Fruit fly (Drosophila melanogaster): ENCODE results near the gene CG11590.

The CG11590 gene

dm6 chrX:14218045-14218483, 18.1 kb downstream of the CG11590 start:
- TF ChIP-seq Hr96 (GFP tag; optimal IDR thresholded peaks at IDR 0.05), result peak; percentile 4
- TF ChIP-seq CG5204 (GFP tag; optimal IDR thresholded peaks at IDR 0.05), result no peak
- peak; percentile 71 for TF ChIP-seq CG7045 (GFP tag; optimal IDR thresholded peaks at IDR 0.05)
- no peak for TF ChIP-seq Clk (GFP tag; optimal IDR thresholded peaks at IDR 0.05)
- peak; percentile 68 for TF ChIP-seq CG11617 (GFP tag; optimal IDR thresholded peaks at IDR 0.05)
- TF ChIP-seq CG12768 (GFP tag; optimal IDR thresholded peaks at IDR 0.05), result peak; percentile 40
- no peak for TF ChIP-seq kay (GFP tag; ENCODE audit: borderline replicate concordance)
- no peak for TF ChIP-seq cic (GFP tag; optimal IDR thresholded peaks at IDR 0.05)
- no peak for TF ChIP-seq Crg-1 (GFP tag; optimal IDR thresholded peaks at IDR 0.05)
- TF ChIP-seq CG33017 (tag; optimal IDR thresholded peaks at IDR 0.05), result peak; percentile 65
- TF ChIP-seq bab1 (GFP tag; optimal IDR thresholded peaks at IDR 0.05), result peak; percentile 92
- no peak for TF ChIP-seq Mnt (GFP tag; optimal IDR thresholded peaks at IDR 0.05)
- peak; percentile 23 for TF ChIP-seq tj (GFP tag; optimal IDR thresholded peaks at IDR 0.05)
- peak; percentile 86 for TF ChIP-seq CG14711 (tag; optimal IDR thresholded peaks at IDR 0.05)
- no peak for TF ChIP-seq ovo (GFP tag; optimal IDR thresholded peaks at IDR 0.05)
- TF ChIP-seq cnc (optimal IDR thresholded peaks at IDR 0.05), result no peak
- TF ChIP-seq CG7101 (tag; optimal IDR thresholded peaks at IDR 0.05), result peak; percentile 83
- peak; percentile 29 for TF ChIP-seq toe (GFP tag; optimal IDR thresholded peaks at IDR 0.05)
- TF ChIP-seq CG1620 (GFP tag; optimal IDR thresholded peaks at IDR 0.05), result peak; percentile 38
- peak; percentile 52 for TF ChIP-seq pad (GFP tag; optimal IDR thresholded peaks at IDR 0.05)

- TF ChIP-seq CG12768 (GFP tag; optimal IDR thresholded peaks at IDR 0.05) (no peak), CG11617 (GFP tag; optimal IDR thresholded peaks at IDR 0.05) (no peak), CG5204 (GFP tag; optimal IDR thresholded peaks at IDR 0.05) (no peak), CG7101 (tag; optimal IDR thresholded peaks at IDR 0.05) (no peak), cnc (optimal IDR thresholded peaks at IDR 0.05) (no peak), pad (GFP tag; optimal IDR thresholded peaks at IDR 0.05) (peak; percentile 51), toe (GFP tag; optimal IDR thresholded peaks at IDR 0.05) (no peak), bab1 (GFP tag; optimal IDR thresholded peaks at IDR 0.05) (peak; percentile 9), ovo (GFP tag; optimal IDR thresholded peaks at IDR 0.05) (peak; percentile 94)
Measured at dm6 chrX:14221182-14221581, 21.2 kb downstream of the CG11590 start.

dm6 chrX:14221995-14222394, 22.0 kb downstream of the CG11590 start:
- TF ChIP-seq CG33017 (tag; optimal IDR thresholded peaks at IDR 0.05) (no peak), tj (GFP tag; optimal IDR thresholded peaks at IDR 0.05) (peak; percentile 6)

dm6 chrX:14225665-14226064, 25.7 kb downstream of the CG11590 start, which contains the start of gene CG11674:
Gene CG11674 (minus strand): TSS chrX:14225879.
- TF ChIP-seq CG33017 (tag; optimal IDR thresholded peaks at IDR 0.05), result no peak
- TF ChIP-seq pad (GFP tag; optimal IDR thresholded peaks at IDR 0.05), result peak; percentile 55
- TF ChIP-seq ovo (GFP tag; optimal IDR thresholded peaks at IDR 0.05), result peak; percentile 76

dm6 chrX:14226093-14226492, 26.1 kb downstream of the CG11590 start, which contains the start of gene mRpL38:
Gene mRpL38 (plus strand): TSS chrX:14226289.
- TF ChIP-seq CG5204 (GFP tag; optimal IDR thresholded peaks at IDR 0.05) (no peak), CG33017 (tag; optimal IDR thresholded peaks at IDR 0.05) (no peak), CG11617 (GFP tag; optimal IDR thresholded peaks at IDR 0.05) (no peak)

- TF ChIP-seq CG11617 (GFP tag; optimal IDR thresholded peaks at IDR 0.05), result no peak
- TF ChIP-seq Clk (GFP tag; optimal IDR thresholded peaks at IDR 0.05), result no peak
- TF ChIP-seq CG33017 (tag; optimal IDR thresholded peaks at IDR 0.05), result no peak
- TF ChIP-seq CG7101 (tag; optimal IDR thresholded peaks at IDR 0.05), result no peak
- TF ChIP-seq tj (GFP tag; optimal IDR thresholded peaks at IDR 0.05), result no peak
- TF ChIP-seq pad (GFP tag; optimal IDR thresholded peaks at IDR 0.05), result no peak
- no peak for TF ChIP-seq kay (GFP tag; ENCODE audit: borderline replicate concordance)
- TF ChIP-seq Hr96 (GFP tag; optimal IDR thresholded peaks at IDR 0.05), result no peak
- TF ChIP-seq CG1620 (GFP tag; optimal IDR thresholded peaks at IDR 0.05), result no peak
- TF ChIP-seq CG12768 (GFP tag; optimal IDR thresholded peaks at IDR 0.05), result no peak
Measured at dm6 chrX:14227043-14227442, 27.1 kb downstream of the CG11590 start.

- peak; percentile 17 for TF ChIP-seq ovo (GFP tag; optimal IDR thresholded peaks at IDR 0.05)
- TF ChIP-seq CG7045 (GFP tag; optimal IDR thresholded peaks at IDR 0.05), result no peak
- peak; percentile 13 for TF ChIP-seq CG33017 (tag; optimal IDR thresholded peaks at IDR 0.05)
- peak; percentile 58 for TF ChIP-seq CG11617 (GFP tag; optimal IDR thresholded peaks at IDR 0.05)
- no peak for TF ChIP-seq CG1620 (GFP tag; optimal IDR thresholded peaks at IDR 0.05)
- TF ChIP-seq Mnt (GFP tag; optimal IDR thresholded peaks at IDR 0.05), result peak; percentile 9
- TF ChIP-seq bab1 (GFP tag; optimal IDR thresholded peaks at IDR 0.05), result peak; percentile 16
- no peak for TF ChIP-seq cic (GFP tag; optimal IDR thresholded peaks at IDR 0.05)
- peak; percentile 11 for TF ChIP-seq Crg-1 (GFP tag; optimal IDR thresholded peaks at IDR 0.05)
- TF ChIP-seq CG7101 (tag; optimal IDR thresholded peaks at IDR 0.05), result peak; percentile 58
- TF ChIP-seq CG14711 (tag; optimal IDR thresholded peaks at IDR 0.05), result peak; percentile 32
- peak; percentile 30 for TF ChIP-seq pad (GFP tag; optimal IDR thresholded peaks at IDR 0.05)
- no peak for TF ChIP-seq kay (GFP tag; ENCODE audit: borderline replicate concordance)
- no peak for TF ChIP-seq Hr96 (GFP tag; optimal IDR thresholded peaks at IDR 0.05)
- peak; percentile 47 for TF ChIP-seq tj (GFP tag; optimal IDR thresholded peaks at IDR 0.05)
Measured at dm6 chrX:14233843-14234337, 33.9 kb downstream of the CG11590 start, which contains the start of gene CG42271. Gene CG42271 (minus strand): TSS chrX:14234066.

Data from whole organism, adult.